Fruit fly (Drosophila melanogaster): ENCODE measurements around the gene Pex23.

DNA sequence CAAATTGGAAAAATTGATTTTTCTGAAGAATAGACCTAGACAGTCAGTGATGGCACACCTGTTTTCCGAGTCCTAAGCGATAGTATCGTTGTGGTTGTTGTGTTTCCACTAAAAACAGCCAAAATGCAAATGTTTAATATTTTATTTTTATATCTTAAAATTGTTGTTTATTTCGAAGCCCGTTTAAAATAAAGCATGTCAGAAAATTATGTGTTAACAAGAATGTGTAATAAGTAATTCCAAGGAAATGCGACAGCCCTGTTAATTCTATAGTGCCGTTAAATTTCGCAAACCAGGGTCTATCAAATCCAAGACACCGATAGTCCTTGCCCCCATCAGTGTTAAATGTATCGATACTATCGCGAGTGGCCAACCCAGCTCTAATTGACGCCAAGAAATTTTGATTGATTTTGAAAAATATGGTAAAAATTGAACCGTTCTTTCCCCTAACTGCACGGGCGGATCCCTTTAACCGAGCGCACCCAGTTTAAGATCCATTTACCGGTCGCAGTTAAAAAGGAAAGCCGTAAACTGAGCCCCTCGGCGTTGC, at the start of gene Pex23:
- TF ChIP-seq CG8478 (optimal IDR thresholded peaks at IDR 0.05) = no peak
- TF ChIP-seq CTCF (optimal IDR thresholded peaks at IDR 0.05) = peak in 1 of 2 experiments; percentile 38

Measured in S2 (cell line).